Worm (Caenorhabditis elegans) whole organism, late embryonic: ENCODE results near the gene toh-1.
A peak's percentile ranks its signal among the peaks of the same experiment; 100 is the strongest.

Experiments
- F13H6.1 ChIP-seq: sonication (generic microtip); optimal IDR thresholded peaks from 2 replicates; lab custom pipeline; 2016; ENCODE audit warnings: missing genetic modification characterization, missing compliant biosample characterization
- K09A11.1 ChIP-seq: sonication (generic microtip); optimal IDR thresholded peaks from 2 replicates; lab custom pipeline; 2017; ENCODE audit warnings: antibody characterized with exemption, mild to moderate bottlenecking, missing genetic modification characterization, missing compliant biosample characterization; ENCODE audit not compliant: insufficient read depth
- ama-1 ChIP-seq: fragments of 150-350 bp; optimal IDR thresholded peaks from 2 replicates; lab custom pipeline; 2014
- ceh-18 ChIP-seq: sonication (generic microtip); optimal IDR thresholded peaks from 2 replicates; lab custom pipeline; 2016; ENCODE audit warnings: missing genetic modification characterization, missing compliant biosample characterization
- ceh-2 ChIP-seq: sonication (generic microtip); optimal IDR thresholded peaks from 2 replicates; lab custom pipeline; 2016; ENCODE audit warnings: missing genotype, missing genetic modification characterization, missing compliant biosample characterization
- ceh-22 ChIP-seq: sonication (generic microtip); optimal IDR thresholded peaks from 2 replicates; lab custom pipeline; 2017; ENCODE audit warnings: missing biosample characterization, missing genetic modification characterization
- ceh-31 ChIP-seq: sonication (generic microtip); optimal IDR thresholded peaks from 2 replicates; lab custom pipeline; 2016; ENCODE audit warnings: missing genetic modification characterization, missing compliant biosample characterization
- ceh-34 ChIP-seq: sonication (generic microtip); optimal IDR thresholded peaks from 2 replicates; lab custom pipeline; 2016; ENCODE audit warnings: mild to moderate bottlenecking, missing genetic modification characterization, missing compliant biosample characterization
- ceh-48 ChIP-seq: sonication (generic microtip); optimal IDR thresholded peaks from 2 replicates; lab custom pipeline; 2016; ENCODE audit warnings: missing genetic modification characterization, inconsistent platforms, missing compliant biosample characterization
- che-1 ChIP-seq: sonication (generic microtip); optimal IDR thresholded peaks from 2 replicates; lab custom pipeline; 2016; ENCODE audit warnings: mild to moderate bottlenecking, missing genetic modification characterization, missing compliant biosample characterization
- elt-2 ChIP-seq: sonication (generic microtip); optimal IDR thresholded peaks from 2 replicates; lab custom pipeline; 2016; ENCODE audit warnings: missing genetic modification reagents, missing genetic modification characterization, missing compliant biosample characterization
- elt-4 ChIP-seq: sonication (generic microtip); optimal IDR thresholded peaks from 2 replicates; lab custom pipeline; 2016; ENCODE audit warnings: missing genetic modification characterization, missing compliant biosample characterization
- fkh-10 ChIP-seq: fragments of 150-350 bp; optimal IDR thresholded peaks from 2 replicates; lab custom pipeline; 2014; ENCODE audit warnings: missing biosample characterization, missing genetic modification reagents, missing genetic modification characterization
- gmeb-2 ChIP-seq: sonication (generic microtip); optimal IDR thresholded peaks from 2 replicates; lab custom pipeline; 2016; ENCODE audit warnings: missing genetic modification characterization, inconsistent platforms, missing compliant biosample characterization
- hlh-30 ChIP-seq: sonication (generic microtip); optimal IDR thresholded peaks from 2 replicates; lab custom pipeline; 2017; ENCODE audit warnings: antibody characterized with exemption, missing genetic modification characterization, missing compliant biosample characterization; ENCODE audit not compliant: insufficient read depth
- lim-6 ChIP-seq: sonication (generic microtip); optimal IDR thresholded peaks from 2 replicates; lab custom pipeline; 2016; ENCODE audit warnings: missing genetic modification characterization, missing compliant biosample characterization
- mec-3 ChIP-seq: sonication (generic microtip); optimal IDR thresholded peaks from 2 replicates; lab custom pipeline; 2016; ENCODE audit warnings: borderline replicate concordance, missing genetic modification characterization, missing compliant biosample characterization
- nfya-1 ChIP-seq: sonication (generic microtip); optimal IDR thresholded peaks from 2 replicates; lab custom pipeline; 2017; ENCODE audit warnings: missing genetic modification characterization, mild to moderate bottlenecking, missing compliant biosample characterization, antibody characterized with exemption, moderate library complexity
- pat-9 ChIP-seq: fragments of 200-800 bp; sonication (Bioruptor generic); optimal IDR thresholded peaks from 2 replicates; lab custom pipeline; 2018; ENCODE audit warnings: mild to moderate bottlenecking, missing genetic modification characterization, moderate library complexity, missing compliant biosample characterization
- pax-1 ChIP-seq: fragments of 150-350 bp; optimal IDR thresholded peaks from 2 replicates; lab custom pipeline; 2014; ENCODE audit warnings: missing biosample characterization, missing genetic modification characterization
- pha-2 ChIP-seq: sonication (generic microtip); optimal IDR thresholded peaks from 2 replicates; lab custom pipeline; 2017; ENCODE audit warnings: mild to moderate bottlenecking, missing genetic modification characterization, missing compliant biosample characterization
- pros-1 ChIP-seq: fragments of 150-350 bp; optimal IDR thresholded peaks from 2 replicates; lab custom pipeline; 2014; ENCODE audit warnings: missing biosample characterization, missing genetic modification reagents, missing genetic modification characterization
- ref-2 ChIP-seq: sonication (generic microtip); optimal IDR thresholded peaks from 2 replicates; lab custom pipeline; 2016; ENCODE audit warnings: missing genetic modification characterization, missing compliant biosample characterization
- rnt-1 ChIP-seq: sonication (generic microtip); optimal IDR thresholded peaks from 2 replicates; lab custom pipeline; 2016; ENCODE audit warnings: missing genetic modification characterization, missing compliant biosample characterization
- sox-4 ChIP-seq: sonication (generic microtip); optimal IDR thresholded peaks from 2 replicates; lab custom pipeline; 2017; ENCODE audit warnings: mild to moderate bottlenecking, missing genetic modification characterization, inconsistent platforms, missing compliant biosample characterization
- tbx-2 ChIP-seq: sonication (generic microtip); optimal IDR thresholded peaks from 2 replicates; lab custom pipeline; 2016; ENCODE audit warnings: missing genetic modification characterization, missing compliant biosample characterization
- unc-3 ChIP-seq, 2 experiments: fragments of 200-800 bp in 1 of 2; sonication (Bioruptor generic) in 1 of 2; sonication (generic microtip) in 1 of 2; conservative IDR thresholded peaks in 1 of 2; optimal IDR thresholded peaks in 1 of 2; 2 replicates each; pipeline versions ENCODE4 v1.3.6 to Lab custom; 2016 to 2022; ENCODE audit warnings: missing compliant biosample characterization in 2 of 2, missing genetic modification characterization in 2 of 2, missing genetic modification reagents in 1 of 2
- unc-42 ChIP-seq: sonication (generic microtip); optimal IDR thresholded peaks from 2 replicates; lab custom pipeline; 2016; ENCODE audit warnings: missing genotype, missing genetic modification characterization, missing compliant biosample characterization
- unc-55 ChIP-seq: sonication (generic microtip); optimal IDR thresholded peaks from 2 replicates; lab custom pipeline; 2017; ENCODE audit warnings: missing biosample characterization, missing genetic modification reagents, missing genetic modification characterization
- unc-86 ChIP-seq: sonication (generic microtip); optimal IDR thresholded peaks from 2 replicates; lab custom pipeline; 2016; ENCODE audit warnings: missing genetic modification characterization, missing compliant biosample characterization
- ztf-16 ChIP-seq: sonication (generic microtip); optimal IDR thresholded peaks from 2 replicates; lab custom pipeline; 2017; ENCODE audit warnings: missing genetic modification characterization, missing compliant biosample characterization

Gene toh-1

ce11 chrIII:3790855-3791254 is 18.0 kb downstream of the toh-1 start:
- TF ChIP-seq nfya-1 (tag; lab: Kevin White, UChicago) (peak; percentile 92), lim-6 (tag; lab: Kevin White, UChicago) (no peak)

- TF ChIP-seq ztf-16 (tag; lab: Kevin White, UChicago) (no peak), elt-2 (no peak), sox-4 (tag; lab: Kevin White, UChicago) (no peak), ceh-31 (tag; lab: Kevin White, UChicago) (peak; percentile 73), pros-1 (peak; percentile 14), fkh-10 (GFP tag; lab: Kevin White, UChicago) (no peak), unc-86 (no peak), rnt-1 (tag; lab: Kevin White, UChicago) (no peak), tbx-2 (tag; lab: Kevin White, UChicago) (no peak), elt-4 (tag; lab: Kevin White, UChicago) (no peak), K09A11.1 (tag; lab: Kevin White, UChicago) (no peak), unc-42 (peak; percentile 94)
Measured at ce11 chrIII:3789688-3790371, 19.0 kb downstream of the toh-1 start.

ce11 chrIII:3786427-3786935 is 22.3 kb downstream of the toh-1 start, which contains the start of gene acy-3:
acy-3 (minus strand) TSS chrIII:3786477.
- peak; percentile 64 for TF ChIP-seq ref-2 (tag; lab: Kevin White, UChicago)
- peak; percentile 3 for TF ChIP-seq gmeb-2 (tag; lab: Kevin White, UChicago)
- TF ChIP-seq rnt-1 (tag; lab: Kevin White, UChicago) = peak; percentile 73
- no peak for TF ChIP-seq ama-1
- peak; percentile 32 for TF ChIP-seq ceh-31 (tag; lab: Kevin White, UChicago)
- TF ChIP-seq tbx-2 (tag; lab: Kevin White, UChicago) = peak; percentile 44
- peak; percentile 40 for TF ChIP-seq ceh-34
- TF ChIP-seq ceh-48 (tag; lab: Kevin White, UChicago) = no peak
- TF ChIP-seq hlh-30 (tag; lab: Kevin White, UChicago) = peak; percentile 13
- peak; percentile 7 for TF ChIP-seq che-1 (tag; lab: Kevin White, UChicago)
- no peak for TF ChIP-seq lim-6 (tag; lab: Kevin White, UChicago)
- TF ChIP-seq ceh-2 (tag; lab: Kevin White, UChicago) = peak; percentile 13
- peak; percentile 70 for TF ChIP-seq F13H6.1 (tag; lab: Kevin White, UChicago)
- peak; percentile 47 for TF ChIP-seq nfya-1 (tag; lab: Kevin White, UChicago)
- peak; percentile 56 for TF ChIP-seq ceh-18
- TF ChIP-seq unc-3 (GFP tag; conservative IDR thresholded peaks at IDR 0.05; lab: Robert Waterston, UW) = no peak
- TF ChIP-seq unc-3 (tag; optimal IDR thresholded peaks at IDR 0.05; lab: Kevin White, UChicago) = no peak
- peak; percentile 60 for TF ChIP-seq unc-55 (GFP tag; lab: Kevin White, UChicago)

ce11 chrIII:3785094-3785493 is 23.7 kb downstream of the toh-1 start:
- TF ChIP-seq elt-2 = peak; percentile 41
- TF ChIP-seq pha-2 (tag; lab: Kevin White, UChicago) = no peak

ce11 chrIII:3783914-3784313 is 24.9 kb downstream of the toh-1 start:
- TF ChIP-seq pax-1 (no peak), mec-3 (tag; lab: Kevin White, UChicago) (no peak), unc-55 (GFP tag; lab: Kevin White, UChicago) (peak; percentile 37)

- TF ChIP-seq pat-9 (tag; lab: Kevin White, UChicago) (no peak), fkh-10 (GFP tag; lab: Kevin White, UChicago) (no peak), ceh-18 (peak; percentile 74), ztf-16 (tag; lab: Kevin White, UChicago) (no peak), unc-55 (GFP tag; lab: Kevin White, UChicago) (peak; percentile 59), nfya-1 (tag; lab: Kevin White, UChicago) (peak; percentile 13), ceh-22 (tag; lab: Kevin White, UChicago) (no peak), rnt-1 (tag; lab: Kevin White, UChicago) (peak; percentile 28)
Measured at ce11 chrIII:3782853-3783252, 26.0 kb downstream of the toh-1 start.
